Fruit fly (Drosophila melanogaster) whole organism, embryonic: ENCODE data around the gene mib1.
A peak's percentile ranks its signal among the peaks of the same experiment; 100 is the strongest.

Experiments used
- Ada2b ChIP-seq: fragments of 200-800 bp; sonication (Bioruptor generic); IDR thresholded peaks from 2 replicates; pipeline ENCODE4 v1.3.6; 2022; ENCODE audit warnings: missing biosample characterization, missing genetic modification characterization
- Bteb2 ChIP-seq: fragments of 200-800 bp; sonication (Bioruptor generic); optimal IDR thresholded peaks from 2 replicates; lab custom pipeline; 2016; ENCODE audit warnings: missing biosample characterization, missing genetic modification characterization
- CG10209 ChIP-seq: fragments of 200-800 bp; sonication (Bioruptor generic); optimal IDR thresholded peaks from 3 replicates; lab custom pipeline; 2017; ENCODE audit warnings: missing biosample characterization, mild to moderate bottlenecking, missing genetic modification characterization, missing genetic modification reagents
- CG10959 ChIP-seq: fragments of 200-800 bp; sonication (Bioruptor generic); IDR thresholded peaks from 2 replicates; pipeline ENCODE4 v1.3.6; 2022; ENCODE audit warnings: missing biosample characterization, missing genetic modification characterization
- CG11085 ChIP-seq: fragments of 200-800 bp; sonication (Bioruptor generic); IDR thresholded peaks from 2 replicates; pipeline ENCODE4 v1.3.6; 2022; ENCODE audit warnings: missing biosample characterization, missing genetic modification characterization
- CG12104 ChIP-seq: fragments of 200-800 bp; sonication (Bioruptor generic); optimal IDR thresholded peaks from 3 replicates; lab custom pipeline; 2016; ENCODE audit warnings: missing biosample characterization, missing genetic modification characterization
- CG12236 ChIP-seq: fragments of 200-800 bp; sonication (Bioruptor generic); optimal IDR thresholded peaks from 2 replicates; lab custom pipeline; 2016; ENCODE audit warnings: missing biosample characterization, missing genetic modification characterization
- CG14014 ChIP-seq: fragments of 200-800 bp; sonication (Bioruptor generic); IDR thresholded peaks from 2 replicates; pipeline ENCODE4 v1.3.6; 2022; ENCODE audit warnings: missing biosample characterization, missing genetic modification characterization
- CG16863 ChIP-seq: fragments of 200-800 bp; sonication (Bioruptor generic); optimal IDR thresholded peaks from 3 replicates; lab custom pipeline; 2016; ENCODE audit warnings: missing biosample characterization, missing genetic modification characterization
- CG17328 ChIP-seq: fragments of 200-800 bp; sonication (Bioruptor generic); IDR thresholded peaks from 2 replicates; pipeline ENCODE4 v1.3.6; 2022; ENCODE audit warnings: missing biosample characterization, missing genetic modification characterization
- CG17912 ChIP-seq: fragments of 200-800 bp; sonication (Bioruptor generic); optimal IDR thresholded peaks from 2 replicates; lab custom pipeline; 2018; ENCODE audit warnings: missing biosample characterization, mild to moderate bottlenecking, missing genetic modification characterization
- CG1792 ChIP-seq: fragments of 200-800 bp; sonication (Bioruptor generic); optimal IDR thresholded peaks from 2 replicates; lab custom pipeline; 2016; ENCODE audit warnings: missing biosample characterization, missing genetic modification characterization
- CG2120 ChIP-seq: fragments of 200-800 bp; sonication (Bioruptor generic); optimal IDR thresholded peaks from 3 replicates; lab custom pipeline; 2016; ENCODE audit warnings: missing biosample characterization, missing genetic modification characterization
- CG2875 ChIP-seq: fragments of 200-800 bp; sonication (Bioruptor generic); optimal IDR thresholded peaks from 2 replicates; lab custom pipeline; 2017; ENCODE audit warnings: missing biosample characterization, mild to moderate bottlenecking, missing genetic modification characterization, missing genetic modification reagents
- CG2889 ChIP-seq: fragments of 200-800 bp; sonication (Bioruptor generic); IDR thresholded peaks from 3 replicates; pipeline ENCODE4 v1.3.6; 2022; ENCODE audit warnings: missing biosample characterization, missing genetic modification characterization
- CG6175 ChIP-seq: fragments of 200-800 bp; sonication (Bioruptor generic); IDR thresholded peaks from 3 replicates; pipeline ENCODE4 v1.3.6; 2022; ENCODE audit warnings: missing biosample characterization, missing genetic modification characterization
- CG6683 ChIP-seq: fragments of 200-800 bp; sonication (Bioruptor generic); optimal IDR thresholded peaks from 2 replicates; lab custom pipeline; 2017; ENCODE audit warnings: missing biosample characterization, mild to moderate bottlenecking, missing genetic modification characterization, missing genetic modification reagents
- CG6813 ChIP-seq: fragments of 200-800 bp; sonication (Bioruptor generic); optimal IDR thresholded peaks from 2 replicates; lab custom pipeline; 2017; ENCODE audit warnings: missing biosample characterization, missing genetic modification characterization, mild to moderate bottlenecking, moderate library complexity, missing genetic modification reagents
- CG8089 ChIP-seq: fragments of 200-800 bp; sonication (Bioruptor generic); optimal IDR thresholded peaks from 3 replicates; lab custom pipeline; 2016; ENCODE audit warnings: missing biosample characterization, missing genetic modification characterization
- CG8290 ChIP-seq, 3 experiments: fragments of 200-800 bp; sonication (Bioruptor generic); optimal IDR thresholded peaks; 2 replicates each; lab custom pipeline; 2016 to 2019; ENCODE audit warnings: missing biosample characterization in 3 of 3, missing genetic modification characterization in 3 of 3, mild to moderate bottlenecking in 2 of 3, moderate library complexity in 1 of 3
- CkIIα-i1 ChIP-seq: fragments of 200-800 bp; sonication (Bioruptor generic); IDR thresholded peaks from 2 replicates; pipeline ENCODE4 v1.3.6; 2022; ENCODE audit warnings: missing biosample characterization, missing genetic modification characterization
- D ChIP-seq, 2 experiments: fragments of 200-800 bp in 1 of 2; fragments of >200 bp in 1 of 2; sonication (Bioruptor generic) in 1 of 2; optimal IDR thresholded peaks; 2 replicates in 1 of 2; 3 replicates in 1 of 2; lab custom pipeline; 2017; ENCODE audit warnings: mild to moderate bottlenecking in 1 of 2, missing biosample characterization in 1 of 2, missing genetic modification characterization in 1 of 2, missing genetic modification reagents in 1 of 2
- Dbx ChIP-seq: fragments of 200-800 bp; sonication (Bioruptor generic); IDR thresholded peaks from 3 replicates; pipeline ENCODE4 v1.3.6; 2022; ENCODE audit warnings: missing biosample characterization, missing genetic modification characterization
- Ets65A ChIP-seq: fragments of 200-800 bp; sonication (Bioruptor generic); peaks from one replicate; lab custom pipeline; 2016; ENCODE audit warnings: missing biosample characterization, missing genetic modification characterization
- HLH54F ChIP-seq: fragments of 200-800 bp; sonication (Bioruptor generic); optimal IDR thresholded peaks from 3 replicates; lab custom pipeline; 2016; ENCODE audit warnings: missing biosample characterization, missing genetic modification characterization
- Hr3 ChIP-seq: fragments of 200-800 bp; sonication (Bioruptor generic); optimal IDR thresholded peaks from 3 replicates; lab custom pipeline; 2016; ENCODE audit warnings: missing biosample characterization, missing genetic modification characterization
- Hr78 ChIP-seq, 2 experiments: fragments of 200-800 bp in 1 of 2; fragments of >200 bp in 1 of 2; sonication (Bioruptor generic) in 1 of 2; optimal IDR thresholded peaks; 2 replicates each; lab custom pipeline; 2017 to 2019; ENCODE audit warnings: missing biosample characterization in 2 of 2, missing genetic modification characterization in 2 of 2, mild to moderate bottlenecking in 1 of 2, moderate library complexity in 1 of 2
- NFAT ChIP-seq: fragments of 200-800 bp; sonication (Bioruptor generic); IDR thresholded peaks from 2 replicates; pipeline ENCODE4 v1.3.6; 2022; ENCODE audit warnings: missing biosample characterization, missing genetic modification characterization
- Side ChIP-seq: fragments of 200-800 bp; sonication (Bioruptor generic); optimal IDR thresholded peaks from 2 replicates; lab custom pipeline; 2016; ENCODE audit warnings: missing biosample characterization, missing genetic modification characterization
- TFAM ChIP-seq: fragments of 200-800 bp; sonication (Bioruptor generic); optimal IDR thresholded peaks from 2 replicates; lab custom pipeline; 2017; ENCODE audit warnings: missing biosample characterization, missing genetic modification characterization, inconsistent platforms
- Taf1 ChIP-seq: fragments of 200-800 bp; sonication (Bioruptor generic); IDR thresholded peaks from 2 replicates; pipeline ENCODE4 v1.3.6; 2022; ENCODE audit warnings: missing biosample characterization, missing genetic modification characterization
- aop ChIP-seq: fragments of 200-800 bp; sonication (Bioruptor generic); IDR thresholded peaks from 2 replicates; pipeline ENCODE4 v1.3.6; 2022; ENCODE audit warnings: missing biosample characterization, missing genetic modification characterization
- az2 ChIP-seq: fragments of 200-800 bp; sonication (Bioruptor generic); optimal IDR thresholded peaks from 3 replicates; lab custom pipeline; 2016; ENCODE audit warnings: missing biosample characterization, missing genetic modification characterization
- cwo ChIP-seq: fragments of 200-800 bp; sonication (Bioruptor generic); optimal IDR thresholded peaks from 3 replicates; lab custom pipeline; 2017; ENCODE audit warnings: missing biosample characterization, missing genetic modification characterization, mild to moderate bottlenecking, moderate library complexity, missing genetic modification reagents
- dan ChIP-seq: fragments of 200-800 bp; sonication (Bioruptor generic); IDR thresholded peaks from 2 replicates; pipeline ENCODE4 v1.3.6; 2022; ENCODE audit warnings: missing biosample characterization, missing genetic modification characterization
- disco-r ChIP-seq: fragments of 200-800 bp; sonication (Bioruptor generic); optimal IDR thresholded peaks from 2 replicates; lab custom pipeline; 2016; ENCODE audit warnings: missing biosample characterization, missing genetic modification characterization
- eve ChIP-seq, 2 experiments: fragments of >200 bp; optimal IDR thresholded peaks; 2 replicates each; lab custom pipeline; 2017; ENCODE audit warnings: missing biosample characterization in 2 of 2, missing genetic modification characterization in 2 of 2
- lab ChIP-seq: fragments of 200-800 bp; sonication (Bioruptor generic); optimal IDR thresholded peaks from 3 replicates; lab custom pipeline; 2017; ENCODE audit warnings: missing biosample characterization, missing genetic modification characterization, mild to moderate bottlenecking, moderate library complexity, missing genetic modification reagents
- maf-S ChIP-seq: fragments of 200-800 bp; sonication (Bioruptor generic); optimal IDR thresholded peaks from 2 replicates; lab custom pipeline; 2016; ENCODE audit warnings: missing biosample characterization, missing genetic modification characterization
- nmo ChIP-seq: fragments of 200-800 bp; sonication (Bioruptor generic); optimal IDR thresholded peaks from 2 replicates; lab custom pipeline; 2018; ENCODE audit warnings: missing biosample characterization, mild to moderate bottlenecking, missing genetic modification characterization, moderate library complexity
- nom ChIP-seq: fragments of 200-800 bp; sonication (Bioruptor generic); optimal IDR thresholded peaks from 2 replicates; lab custom pipeline; 2017; ENCODE audit warnings: missing biosample characterization, missing genetic modification characterization, mild to moderate bottlenecking, moderate library complexity, missing genetic modification reagents
- onecut ChIP-seq: fragments of 200-800 bp; sonication (Bioruptor generic); IDR thresholded peaks from 2 replicates; pipeline ENCODE4 v1.3.6; 2022; ENCODE audit warnings: missing biosample characterization, missing genetic modification characterization
- pan ChIP-seq, 4 experiments: fragments of >200 bp in 3 of 4; fragments of 200-800 bp in 1 of 4; sonication (Bioruptor generic) in 1 of 4; optimal IDR thresholded peaks in 3 of 4; IDR thresholded peaks in 1 of 4; 2 replicates each; pipeline versions ENCODE4 v1.3.6 to Lab custom; 2017 to 2022; ENCODE audit warnings: missing biosample characterization in 2 of 4, missing genetic modification characterization in 2 of 4, mixed read lengths in 1 of 4
- pros ChIP-seq: fragments of 200-800 bp; sonication (Bioruptor generic); optimal IDR thresholded peaks from 3 replicates; lab custom pipeline; 2019; ENCODE audit warnings: missing biosample characterization, mild to moderate bottlenecking, missing genetic modification characterization, moderate library complexity
- pzg ChIP-seq: fragments of 200-800 bp; sonication (Bioruptor generic); optimal IDR thresholded peaks from 3 replicates; lab custom pipeline; 2018; ENCODE audit warnings: missing biosample characterization, mild to moderate bottlenecking, missing genetic modification characterization, moderate library complexity
- schlank ChIP-seq: fragments of 200-800 bp; sonication (Bioruptor generic); optimal IDR thresholded peaks from 2 replicates; lab custom pipeline; 2018; ENCODE audit warnings: missing biosample characterization, mild to moderate bottlenecking, missing genetic modification characterization
- slou ChIP-seq: fragments of 200-800 bp; sonication (Bioruptor generic); optimal IDR thresholded peaks from 3 replicates; lab custom pipeline; 2016; ENCODE audit warnings: missing biosample characterization, missing genetic modification characterization
- sug ChIP-seq: fragments of 200-800 bp; optimal IDR thresholded peaks from 2 replicates; lab custom pipeline; 2019; ENCODE audit warnings: missing biosample characterization, mild to moderate bottlenecking, missing genetic modification characterization, moderate library complexity
- twi ChIP-seq: fragments of 200-800 bp; optimal IDR thresholded peaks from 2 replicates; lab custom pipeline; 2019; ENCODE audit warnings: missing biosample characterization, mild to moderate bottlenecking, missing genetic modification characterization, moderate library complexity
- yki ChIP-seq: fragments of >200 bp; optimal IDR thresholded peaks from 3 replicates; lab custom pipeline; 2018

Gene mib1

DNA sequence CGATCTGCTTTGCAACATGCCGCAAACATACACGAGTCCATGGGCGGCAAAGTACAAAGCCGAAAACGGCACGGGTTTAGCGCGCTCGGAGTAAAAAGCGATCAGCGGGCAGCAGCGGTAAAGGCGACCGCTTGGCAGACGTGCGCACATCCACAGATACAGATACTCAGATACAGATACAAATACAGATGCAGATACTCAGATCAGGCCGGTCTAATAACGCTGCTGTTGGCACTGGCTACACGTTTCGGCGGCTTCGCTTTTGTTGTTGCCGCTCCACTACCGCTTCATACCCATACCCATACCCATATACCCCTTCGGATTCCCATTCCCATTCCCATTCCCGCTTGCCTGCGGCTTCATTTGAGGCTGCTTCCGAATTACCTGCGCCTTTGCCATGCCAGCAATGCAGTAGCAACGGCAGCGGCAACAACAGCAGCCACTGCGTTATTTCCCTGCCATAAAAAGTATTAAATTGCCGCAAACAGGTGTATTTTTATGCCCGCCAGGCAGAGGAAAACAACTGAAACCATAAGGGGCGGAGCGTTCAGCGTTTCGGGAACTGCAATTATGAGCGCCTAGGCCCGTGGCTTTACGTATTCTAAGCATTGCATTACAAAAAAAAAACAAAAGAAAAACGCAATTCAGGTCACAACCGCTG lies 13.5 kb upstream of the mib1 start (continued):
- 0 out of 3 replicates have a peak, but pooled peaks have one; percentile 45 for TF ChIP-seq CG6175 (GFP tag; lab: Robert Waterston, UW)
- TF ChIP-seq NFAT (GFP tag; lab: Robert Waterston, UW), result no peak
- no peak for TF ChIP-seq CG10209 (GFP tag; lab: Kevin White, UChicago)
- no peak for TF ChIP-seq nmo (GFP tag; lab: Kevin White, UChicago)
- no peak for TF ChIP-seq CG16863
- TF ChIP-seq CG8089 (GFP tag; lab: Kevin White, UChicago), result no peak
- no peak for TF ChIP-seq az2 (GFP tag; lab: Kevin White, UChicago)
- no peak for TF ChIP-seq CG11085
- no peak for TF ChIP-seq CG12104 (GFP tag; lab: Kevin White, UChicago)
- no peak for TF ChIP-seq schlank (tag; lab: Kevin White, UChicago)
- no peak for TF ChIP-seq Hr3 (GFP tag; lab: Kevin White, UChicago)
- TF ChIP-seq CG8290 (GFP tag; optimal IDR thresholded peaks at IDR 0.05; lab: Kevin White, UChicago), result no peak
- TF ChIP-seq CG8290 (tag; optimal IDR thresholded peaks at IDR 0.05; lab: Kevin White, UChicago), result no peak
- peak; percentile 77 for TF ChIP-seq D (optimal IDR thresholded peaks at IDR 0.05; lab: Kevin White, UChicago)
- no peak for TF ChIP-seq D (GFP tag; optimal IDR thresholded peaks at IDR 0.05; lab: Kevin White, UChicago)
- no peak for TF ChIP-seq CG17912
- TF ChIP-seq slou (GFP tag; lab: Kevin White, UChicago), result no peak
- TF ChIP-seq pzg (GFP tag; lab: Kevin White, UChicago), result no peak
- TF ChIP-seq Bteb2 (GFP tag; lab: Kevin White, UChicago), result no peak
- no peak for TF ChIP-seq CG2875 (GFP tag; lab: Kevin White, UChicago)
- no peak for TF ChIP-seq TFAM
- no peak for TF ChIP-seq maf-S (GFP tag; lab: Kevin White, UChicago)
- no peak for TF ChIP-seq CG1792 (GFP tag; lab: Kevin White, UChicago)
- no peak for TF ChIP-seq disco-r (GFP tag; lab: Kevin White, UChicago)
- no peak for TF ChIP-seq CG6813 (GFP tag; lab: Kevin White, UChicago)
- TF ChIP-seq yki (lab: Kevin White, UChicago), result no peak
- no peak for TF ChIP-seq CG17328 (GFP tag; lab: Robert Waterston, UW)
- no peak for TF ChIP-seq CG12236 (GFP tag; lab: Kevin White, UChicago)
- no peak for TF ChIP-seq cwo (GFP tag; lab: Kevin White, UChicago)
- TF ChIP-seq pan (optimal IDR thresholded peaks at IDR 0.05; lab: Kevin White, UChicago), result peak in 1 of 2 experiments; percentile 59
- peak in 1 of 2 experiments; percentile 67 for TF ChIP-seq pan (GFP tag; optimal IDR thresholded peaks at IDR 0.05 in 1 of 2, IDR thresholded peaks at IDR 0.05 in 1 of 2)
- no peak for TF ChIP-seq CG6683 (GFP tag; lab: Kevin White, UChicago)
- TF ChIP-seq eve (GFP tag; optimal IDR thresholded peaks at IDR 0.05; lab: Kevin White, UChicago), result no peak
- no peak for TF ChIP-seq Ets65A (GFP tag; lab: Kevin White, UChicago)
- TF ChIP-seq CG10959, result no peak
- no peak for TF ChIP-seq Hr78 (GFP tag; optimal IDR thresholded peaks at IDR 0.05; lab: Kevin White, UChicago)
- TF ChIP-seq Taf1 (GFP tag; lab: Robert Waterston, UW), result no peak
- peak; percentile 9 for TF ChIP-seq pros
- TF ChIP-seq sug (tag; lab: Kevin White, UChicago), result no peak
- peak; percentile 39 for TF ChIP-seq twi (tag; lab: Kevin White, UChicago)
- TF ChIP-seq CG2120, result no peak
- TF ChIP-seq CG2889, result no peak
- no peak for TF ChIP-seq Side (GFP tag; lab: Kevin White, UChicago)
- no peak for TF ChIP-seq CkIIα-i1
- TF ChIP-seq Ada2b (GFP tag; lab: Robert Waterston, UW), result no peak
- no peak for TF ChIP-seq nom
- no peak for TF ChIP-seq lab
- no peak for TF ChIP-seq dan (GFP tag; lab: Robert Waterston, UW)
- TF ChIP-seq HLH54F (GFP tag; lab: Kevin White, UChicago), result no peak
- no peak for TF ChIP-seq onecut
- no peak for TF ChIP-seq Dbx (GFP tag; lab: Robert Waterston, UW)
- no peak for TF ChIP-seq aop (GFP tag; lab: Robert Waterston, UW)
- TF ChIP-seq CG14014, result no peak
